Fruit fly (Drosophila melanogaster) whole organism, pupa: ENCODE data around the gene CG42852.
A peak's percentile ranks its signal among the peaks of the same experiment; 100 is the strongest.

Experiments
- CG10348 ChIP-seq: fragments of 200-800 bp; sonication (Bioruptor generic); IDR thresholded peaks from 2 replicates; pipeline ENCODE4 v1.3.6; 2022; ENCODE audit warnings: missing biosample characterization, missing genetic modification characterization
- CG12605 ChIP-seq: fragments of 200-800 bp; sonication (Bioruptor generic); IDR thresholded peaks from 2 replicates; pipeline ENCODE4 v1.3.6; 2022; ENCODE audit warnings: missing biosample characterization, missing genetic modification characterization
- CG13204 ChIP-seq: fragments of 200-800 bp; sonication (Bioruptor generic); optimal IDR thresholded peaks from 2 replicates; lab custom pipeline; 2018; ENCODE audit warnings: missing biosample characterization, mild to moderate bottlenecking, missing genetic modification characterization, moderate library complexity
- CG14655 ChIP-seq: fragments of 200-800 bp; sonication (Bioruptor generic); optimal IDR thresholded peaks from 3 replicates; lab custom pipeline; 2017; ENCODE audit warnings: mild to moderate bottlenecking, missing biosample characterization, missing genetic modification reagents, missing genetic modification characterization
- CG15710 ChIP-seq: fragments of 200-800 bp; sonication (Bioruptor generic); optimal IDR thresholded peaks from 2 replicates; lab custom pipeline; 2018; ENCODE audit warnings: missing biosample characterization, mild to moderate bottlenecking, missing genetic modification characterization, moderate library complexity
- CG17806 ChIP-seq: fragments of 200-800 bp; sonication (Bioruptor generic); optimal IDR thresholded peaks from 2 replicates; lab custom pipeline; 2018; ENCODE audit warnings: missing biosample characterization, mild to moderate bottlenecking, missing genetic modification characterization, moderate library complexity
- CG32121 ChIP-seq: fragments of 200-800 bp; sonication (Bioruptor generic); IDR thresholded peaks from 2 replicates; pipeline ENCODE4 v1.3.6; 2022; ENCODE audit warnings: missing biosample characterization, missing genetic modification characterization
- CG34367 ChIP-seq: fragments of 200-800 bp; sonication (Bioruptor generic); optimal IDR thresholded peaks from 2 replicates; lab custom pipeline; 2018; ENCODE audit warnings: missing biosample characterization, mild to moderate bottlenecking, missing genetic modification characterization
- CG4496 ChIP-seq: fragments of 200-800 bp; sonication (Bioruptor generic); IDR thresholded peaks from 3 replicates; pipeline ENCODE4 v1.3.6; 2022; ENCODE audit warnings: missing biosample characterization, missing genetic modification characterization
- CG8159 ChIP-seq: fragments of 200-800 bp; sonication (Bioruptor generic); optimal IDR thresholded peaks from 3 replicates; lab custom pipeline; 2018; ENCODE audit warnings: missing biosample characterization, mild to moderate bottlenecking, missing genetic modification characterization, moderate library complexity
- CG8301 ChIP-seq: fragments of 200-800 bp; sonication (Bioruptor generic); optimal IDR thresholded peaks from 2 replicates; lab custom pipeline; 2018; ENCODE audit warnings: missing biosample characterization, mild to moderate bottlenecking, missing genetic modification characterization
- CG9948 ChIP-seq: fragments of 200-800 bp; sonication (Bioruptor generic); optimal IDR thresholded peaks from 2 replicates; lab custom pipeline; 2018; ENCODE audit warnings: missing biosample characterization, mild to moderate bottlenecking, missing genetic modification characterization, moderate library complexity
- D1 ChIP-seq: fragments of 200-800 bp; sonication (Bioruptor generic); optimal IDR thresholded peaks from 2 replicates; lab custom pipeline; 2018; ENCODE audit warnings: missing biosample characterization, mild to moderate bottlenecking, missing genetic modification characterization, moderate library complexity
- EcR ChIP-seq: fragments of 200-800 bp; sonication (Bioruptor generic); optimal IDR thresholded peaks from 3 replicates; lab custom pipeline; 2019; ENCODE audit warnings: missing biosample characterization, missing genetic modification characterization, mild to moderate bottlenecking, moderate library complexity, missing genetic modification reagents
- Ets98B ChIP-seq: fragments of 200-800 bp; sonication (Bioruptor generic); IDR thresholded peaks from 2 replicates; pipeline ENCODE4 v1.3.6; 2022; ENCODE audit warnings: missing biosample characterization, missing genetic modification characterization
- Pif1A ChIP-seq: fragments of 200-800 bp; sonication (Bioruptor generic); optimal IDR thresholded peaks from 3 replicates; lab custom pipeline; 2016; ENCODE audit warnings: missing biosample characterization, missing genetic modification characterization
- Pif1B ChIP-seq: fragments of 200-800 bp; sonication (Bioruptor generic); optimal IDR thresholded peaks from 3 replicates; lab custom pipeline; 2016; ENCODE audit warnings: missing biosample characterization, missing genetic modification characterization
- Snoo ChIP-seq: fragments of 200-800 bp; sonication (Bioruptor generic); optimal IDR thresholded peaks from 3 replicates; lab custom pipeline; 2017; ENCODE audit warnings: missing biosample characterization, mild to moderate bottlenecking, missing genetic modification characterization, inconsistent platforms
- fd96Ca ChIP-seq: fragments of 200-800 bp; sonication (Bioruptor generic); IDR thresholded peaks from 3 replicates; pipeline ENCODE4 v1.3.6; 2022; ENCODE audit warnings: missing biosample characterization, missing genetic modification characterization
- gl ChIP-seq: fragments of 200-800 bp; sonication (Bioruptor generic); optimal IDR thresholded peaks from 2 replicates; lab custom pipeline; 2018; ENCODE audit warnings: missing biosample characterization, mild to moderate bottlenecking, missing genetic modification characterization
- rn ChIP-seq: fragments of 200-800 bp; sonication (Bioruptor generic); IDR thresholded peaks from 2 replicates; pipeline ENCODE4 v1.3.6; 2022; ENCODE audit warnings: missing biosample characterization, missing genetic modification characterization

The CG42852 gene

dm6 chr3L:16755189-16755588 lies at the start of gene CG42852:
TSS of gene CG42852 (plus strand) at chr3L:16755489.
- TF ChIP-seq Pif1B: no peak
- no peak for TF ChIP-seq CG17806 (tag; lab: Kevin White, UChicago)
- TF ChIP-seq EcR (GFP tag; lab: Kevin White, UChicago): no peak
- TF ChIP-seq Pif1A: no peak
- no peak for TF ChIP-seq CG10348
- no peak for TF ChIP-seq CG9948
- TF ChIP-seq CG13204 (GFP tag; lab: Kevin White, UChicago): no peak
- TF ChIP-seq CG8301 (tag; lab: Kevin White, UChicago): no peak
- no peak for TF ChIP-seq Snoo (tag; lab: Kevin White, UChicago)
- TF ChIP-seq gl (tag; lab: Kevin White, UChicago): no peak
- TF ChIP-seq CG34367 (tag; lab: Kevin White, UChicago): no peak
- TF ChIP-seq CG12605 (GFP tag; lab: Robert Waterston, UW): no peak
- no peak for TF ChIP-seq CG15710 (tag; lab: Kevin White, UChicago)
- no peak for TF ChIP-seq rn (GFP tag; lab: Robert Waterston, UW)
- TF ChIP-seq D1 (tag; lab: Kevin White, UChicago): no peak
- TF ChIP-seq CG4496: no peak
- no peak for TF ChIP-seq Ets98B
- TF ChIP-seq CG32121 (GFP tag; lab: Robert Waterston, UW): no peak
- TF ChIP-seq, all 21 proteins: peak for 0

- TF ChIP-seq gl (tag; lab: Kevin White, UChicago): no peak
- TF ChIP-seq EcR (GFP tag; lab: Kevin White, UChicago): no peak
- no peak for TF ChIP-seq Pif1B
- no peak for TF ChIP-seq CG32121 (GFP tag; lab: Robert Waterston, UW)
- TF ChIP-seq Ets98B: no peak
- no peak for TF ChIP-seq Snoo (tag; lab: Kevin White, UChicago)
- TF ChIP-seq CG9948: no peak
- no peak for TF ChIP-seq CG12605 (GFP tag; lab: Robert Waterston, UW)
- no peak for TF ChIP-seq CG15710 (tag; lab: Kevin White, UChicago)
- TF ChIP-seq, all 21 proteins: peak for 0
Measured at dm6 chr3L:16705630-16706029, 49.7 kb upstream of the CG42852 start.

- TF ChIP-seq CG9948 (no peak), CG4496 (no peak), CG17806 (tag; lab: Kevin White, UChicago) (no peak), Pif1A (no peak)
Measured at dm6 chr3L:16708738-16709350, 46.4 kb upstream of the CG42852 start.

dm6 chr3L:16709673-16710257 lies 45.5 kb upstream of the CG42852 start:
- TF ChIP-seq rn (GFP tag; lab: Robert Waterston, UW) (0 out of 2 replicates have a peak, but pooled peaks have one; percentile 12), CG4496 (no peak), EcR (GFP tag; lab: Kevin White, UChicago) (peak; percentile 71), Ets98B (peak; percentile 4; the same call in 1 of the 2 replicates), Pif1B (peak; percentile 24)
- TF ChIP-seq, all 21 proteins: peak for 4

dm6 chr3L:16710258-16711020 lies 44.9 kb upstream of the CG42852 start:
- TF ChIP-seq CG12605 (GFP tag; lab: Robert Waterston, UW) (no peak), CG8159 (tag; lab: Kevin White, UChicago) (peak; percentile 84), CG4496 (peak; percentile 65), D1 (tag; lab: Kevin White, UChicago) (no peak), CG8301 (tag; lab: Kevin White, UChicago) (peak; percentile 58), CG34367 (tag; lab: Kevin White, UChicago) (peak; percentile 26), CG17806 (tag; lab: Kevin White, UChicago) (peak; percentile 73), Pif1B (peak; percentile 51), fd96Ca (GFP tag; lab: Robert Waterston, UW) (peak; percentile 63; the same call in 2 of the 3 replicates), rn (GFP tag; lab: Robert Waterston, UW) (peak; percentile 56; the same call in 1 of the 2 replicates), CG10348 (no peak; the same call in 1 of the 2 replicates), CG15710 (tag; lab: Kevin White, UChicago) (peak; percentile 69), CG32121 (GFP tag; lab: Robert Waterston, UW) (peak; percentile 72), gl (tag; lab: Kevin White, UChicago) (no peak), Snoo (tag; lab: Kevin White, UChicago) (peak; percentile 6), CG13204 (GFP tag; lab: Kevin White, UChicago) (no peak), Pif1A (peak; percentile 60), Ets98B (peak; percentile 51), CG9948 (peak; percentile 54), CG14655 (GFP tag; lab: Kevin White, UChicago) (peak; percentile 83), EcR (GFP tag; lab: Kevin White, UChicago) (peak; percentile 45)
